Worm (Caenorhabditis elegans) whole organism, midembryonic: ENCODE results near the gene C17G10.7.

Source experiments
- T22C8.4 ChIP-seq: fragments of 200-800 bp; sonication (Bioruptor generic); IDR thresholded peaks from 2 replicates; pipeline ENCODE4 v1.3.6; 2022; ENCODE audit warnings: missing genetic modification characterization, missing compliant biosample characterization
- cog-1 ChIP-seq: sonication (generic microtip); optimal IDR thresholded peaks from 2 replicates; lab custom pipeline; 2016; ENCODE audit warnings: missing genetic modification characterization, missing compliant biosample characterization
- flt-1 ChIP-seq: fragments of 200-800 bp; sonication (Bioruptor generic); IDR thresholded peaks from 2 replicates; pipeline ENCODE4 v1.3.6; 2022; ENCODE audit warnings: missing genetic modification characterization, missing compliant biosample characterization
- klf-2 ChIP-seq: fragments of 200-800 bp; sonication (Bioruptor generic); conservative IDR thresholded peaks from 2 replicates; pipeline ENCODE4 v1.3.6; 2022; ENCODE audit warnings: missing genetic modification reagents, missing genetic modification characterization, missing compliant biosample characterization
- med-1 ChIP-seq: sonication (generic microtip); optimal IDR thresholded peaks from 2 replicates; lab custom pipeline; 2017; ENCODE audit warnings: missing genetic modification characterization, mild to moderate bottlenecking, missing compliant biosample characterization, antibody characterized with exemption, missing genetic modification reagents; ENCODE audit not compliant: insufficient read depth
- ref-1 ChIP-seq: fragments of 200-800 bp; sonication (Bioruptor generic); conservative IDR thresholded peaks from 2 replicates; pipeline ENCODE4 v1.3.6; 2022; ENCODE audit warnings: missing genetic modification reagents, missing genetic modification characterization, missing compliant biosample characterization
- tab-1 ChIP-seq: fragments of 200-800 bp; sonication (Bioruptor generic); IDR thresholded peaks from 2 replicates; pipeline ENCODE4 v1.3.6; 2022; ENCODE audit warnings: missing genetic modification characterization, missing compliant biosample characterization
- ztf-23 ChIP-seq: fragments of 200-800 bp; sonication (Bioruptor generic); IDR thresholded peaks from 2 replicates; pipeline ENCODE4 v1.3.6; 2022; ENCODE audit warnings: missing genetic modification reagents, missing genetic modification characterization, missing compliant biosample characterization
- ztf-29 ChIP-seq: fragments of 200-800 bp; sonication (Bioruptor generic); IDR thresholded peaks from 2 replicates; pipeline ENCODE4 v1.3.6; 2022; ENCODE audit warnings: missing genetic modification reagents, missing genetic modification characterization, missing compliant biosample characterization

The C17G10.7 gene

ce11 chrII:5607756-5608155, at the start of gene C17G10.7:
Gene C17G10.7 (minus strand): TSS chrII:5607856.
- no peak for TF ChIP-seq klf-2
- no peak for TF ChIP-seq ztf-23 (GFP tag; lab: Robert Waterston, UW)
- TF ChIP-seq T22C8.4 (GFP tag; lab: Robert Waterston, UW): no peak
- TF ChIP-seq flt-1 (GFP tag; lab: Robert Waterston, UW): no peak
- TF ChIP-seq tab-1 (GFP tag; lab: Robert Waterston, UW): no peak
- no peak for TF ChIP-seq med-1 (GFP tag; lab: Kevin White, UChicago)
- TF ChIP-seq cog-1 (tag; lab: Kevin White, UChicago): no peak
- no peak for TF ChIP-seq ztf-29 (GFP tag; lab: Robert Waterston, UW)
- TF ChIP-seq ref-1: no peak

- TF ChIP-seq tab-1 (GFP tag; lab: Robert Waterston, UW): no peak
- no peak for TF ChIP-seq ref-1
- no peak for TF ChIP-seq cog-1 (tag; lab: Kevin White, UChicago)
- no peak for TF ChIP-seq med-1 (GFP tag; lab: Kevin White, UChicago)
- no peak for TF ChIP-seq klf-2
- no peak for TF ChIP-seq T22C8.4 (GFP tag; lab: Robert Waterston, UW)
- TF ChIP-seq ztf-23 (GFP tag; lab: Robert Waterston, UW): no peak
- no peak for TF ChIP-seq ztf-29 (GFP tag; lab: Robert Waterston, UW)
- TF ChIP-seq flt-1 (GFP tag; lab: Robert Waterston, UW): no peak
Measured at ce11 chrII:5654215-5654614, 46.6 kb upstream of the C17G10.7 start, which contains the start of gene F59E12.1. Gene F59E12.1 (plus strand): TSS chrII:5654515.

ce11 chrII:5652334-5652733, 44.7 kb upstream of the C17G10.7 start, which contains the start of gene bli-2:
Gene bli-2 (minus strand): TSS chrII:5652434.
- TF ChIP-seq cog-1 (tag; lab: Kevin White, UChicago): no peak
- TF ChIP-seq flt-1 (GFP tag; lab: Robert Waterston, UW): no peak
- no peak for TF ChIP-seq tab-1 (GFP tag; lab: Robert Waterston, UW)
- no peak for TF ChIP-seq T22C8.4 (GFP tag; lab: Robert Waterston, UW)
- TF ChIP-seq ztf-29 (GFP tag; lab: Robert Waterston, UW): no peak
- no peak for TF ChIP-seq klf-2
- no peak for TF ChIP-seq med-1 (GFP tag; lab: Kevin White, UChicago)
- TF ChIP-seq ztf-23 (GFP tag; lab: Robert Waterston, UW): no peak
- TF ChIP-seq ref-1: no peak

- TF ChIP-seq ztf-29 (GFP tag; lab: Robert Waterston, UW) (no peak), med-1 (GFP tag; lab: Kevin White, UChicago) (no peak), klf-2 (no peak), flt-1 (GFP tag; lab: Robert Waterston, UW) (no peak), ztf-23 (GFP tag; lab: Robert Waterston, UW) (no peak), ref-1 (no peak), T22C8.4 (GFP tag; lab: Robert Waterston, UW) (no peak), cog-1 (tag; lab: Kevin White, UChicago) (no peak), tab-1 (GFP tag; lab: Robert Waterston, UW) (no peak)
Measured at ce11 chrII:5651426-5651825, 43.8 kb upstream of the C17G10.7 start.

- TF ChIP-seq tab-1 (GFP tag; lab: Robert Waterston, UW): no peak
- TF ChIP-seq med-1 (GFP tag; lab: Kevin White, UChicago): no peak
- no peak for TF ChIP-seq ref-1
- TF ChIP-seq T22C8.4 (GFP tag; lab: Robert Waterston, UW): no peak
- no peak for TF ChIP-seq ztf-29 (GFP tag; lab: Robert Waterston, UW)
- TF ChIP-seq flt-1 (GFP tag; lab: Robert Waterston, UW): no peak
- TF ChIP-seq cog-1 (tag; lab: Kevin White, UChicago): no peak
- TF ChIP-seq ztf-23 (GFP tag; lab: Robert Waterston, UW): no peak
- no peak for TF ChIP-seq klf-2
Measured at ce11 chrII:5649236-5650004, 41.8 kb upstream of the C17G10.7 start, which contains the start of the genes sam-4, F59E12.17 and zyg-1. Gene sam-4 (minus strand): TSS chrII:5649286. Gene F59E12.17 (minus strand): TSS chrII:5649470. Gene zyg-1 (plus strand): TSS chrII:5649748.

ce11 chrII:5648272-5648671, 40.6 kb upstream of the C17G10.7 start, which contains the start of gene ddl-1:
Gene ddl-1 (minus strand): TSS chrII:5648372.
- TF ChIP-seq ztf-23 (GFP tag; lab: Robert Waterston, UW) (no peak), tab-1 (GFP tag; lab: Robert Waterston, UW) (no peak)

ce11 chrII:5646942-5647341, 39.3 kb upstream of the C17G10.7 start, which contains the start of gene F59E12.9:
Gene F59E12.9 (minus strand): TSS chrII:5647042.
- TF ChIP-seq flt-1 (GFP tag; lab: Robert Waterston, UW): no peak
- no peak for TF ChIP-seq T22C8.4 (GFP tag; lab: Robert Waterston, UW)
- TF ChIP-seq tab-1 (GFP tag; lab: Robert Waterston, UW): no peak
- TF ChIP-seq klf-2: no peak
- no peak for TF ChIP-seq ref-1
- no peak for TF ChIP-seq ztf-29 (GFP tag; lab: Robert Waterston, UW)
- TF ChIP-seq ztf-23 (GFP tag; lab: Robert Waterston, UW): no peak
- no peak for TF ChIP-seq med-1 (GFP tag; lab: Kevin White, UChicago)
- no peak for TF ChIP-seq cog-1 (tag; lab: Kevin White, UChicago)

- TF ChIP-seq med-1 (GFP tag; lab: Kevin White, UChicago) (no peak), tab-1 (GFP tag; lab: Robert Waterston, UW) (no peak), ztf-29 (GFP tag; lab: Robert Waterston, UW) (no peak)
Measured at ce11 chrII:5642110-5642509, 34.5 kb upstream of the C17G10.7 start.

ce11 chrII:5640362-5641079, 32.9 kb upstream of the C17G10.7 start:
- TF ChIP-seq med-1 (GFP tag; lab: Kevin White, UChicago): no peak
- TF ChIP-seq cog-1 (tag; lab: Kevin White, UChicago): no peak
- TF ChIP-seq flt-1 (GFP tag; lab: Robert Waterston, UW): no peak
- TF ChIP-seq klf-2: no peak
- TF ChIP-seq tab-1 (GFP tag; lab: Robert Waterston, UW): no peak
- no peak for TF ChIP-seq T22C8.4 (GFP tag; lab: Robert Waterston, UW)
- TF ChIP-seq ztf-29 (GFP tag; lab: Robert Waterston, UW): no peak
- TF ChIP-seq ref-1: no peak
- no peak for TF ChIP-seq ztf-23 (GFP tag; lab: Robert Waterston, UW)
